Worm (Caenorhabditis elegans) whole organism, midembryonic: ENCODE data around the gene gsr-1.

Experiments used
- T22C8.4 ChIP-seq: fragments of 200-800 bp; sonication (Bioruptor generic); IDR thresholded peaks from 2 replicates; pipeline ENCODE4 v1.3.6; 2022; ENCODE audit warnings: missing genetic modification characterization, missing compliant biosample characterization
- cog-1 ChIP-seq: sonication (generic microtip); optimal IDR thresholded peaks from 2 replicates; lab custom pipeline; 2016; ENCODE audit warnings: missing genetic modification characterization, missing compliant biosample characterization
- flt-1 ChIP-seq: fragments of 200-800 bp; sonication (Bioruptor generic); IDR thresholded peaks from 2 replicates; pipeline ENCODE4 v1.3.6; 2022; ENCODE audit warnings: missing genetic modification characterization, missing compliant biosample characterization
- klf-2 ChIP-seq: fragments of 200-800 bp; sonication (Bioruptor generic); conservative IDR thresholded peaks from 2 replicates; pipeline ENCODE4 v1.3.6; 2022; ENCODE audit warnings: missing genetic modification reagents, missing genetic modification characterization, missing compliant biosample characterization
- med-1 ChIP-seq: sonication (generic microtip); optimal IDR thresholded peaks from 2 replicates; lab custom pipeline; 2017; ENCODE audit warnings: missing genetic modification characterization, mild to moderate bottlenecking, missing compliant biosample characterization, antibody characterized with exemption, missing genetic modification reagents; ENCODE audit not compliant: insufficient read depth
- ref-1 ChIP-seq: fragments of 200-800 bp; sonication (Bioruptor generic); conservative IDR thresholded peaks from 2 replicates; pipeline ENCODE4 v1.3.6; 2022; ENCODE audit warnings: missing genetic modification reagents, missing genetic modification characterization, missing compliant biosample characterization
- tab-1 ChIP-seq: fragments of 200-800 bp; sonication (Bioruptor generic); IDR thresholded peaks from 2 replicates; pipeline ENCODE4 v1.3.6; 2022; ENCODE audit warnings: missing genetic modification characterization, missing compliant biosample characterization
- ztf-23 ChIP-seq: fragments of 200-800 bp; sonication (Bioruptor generic); IDR thresholded peaks from 2 replicates; pipeline ENCODE4 v1.3.6; 2022; ENCODE audit warnings: missing genetic modification reagents, missing genetic modification characterization, missing compliant biosample characterization
- ztf-29 ChIP-seq: fragments of 200-800 bp; sonication (Bioruptor generic); IDR thresholded peaks from 2 replicates; pipeline ENCODE4 v1.3.6; 2022; ENCODE audit warnings: missing genetic modification reagents, missing genetic modification characterization, missing compliant biosample characterization

gsr-1 gene

DNA sequence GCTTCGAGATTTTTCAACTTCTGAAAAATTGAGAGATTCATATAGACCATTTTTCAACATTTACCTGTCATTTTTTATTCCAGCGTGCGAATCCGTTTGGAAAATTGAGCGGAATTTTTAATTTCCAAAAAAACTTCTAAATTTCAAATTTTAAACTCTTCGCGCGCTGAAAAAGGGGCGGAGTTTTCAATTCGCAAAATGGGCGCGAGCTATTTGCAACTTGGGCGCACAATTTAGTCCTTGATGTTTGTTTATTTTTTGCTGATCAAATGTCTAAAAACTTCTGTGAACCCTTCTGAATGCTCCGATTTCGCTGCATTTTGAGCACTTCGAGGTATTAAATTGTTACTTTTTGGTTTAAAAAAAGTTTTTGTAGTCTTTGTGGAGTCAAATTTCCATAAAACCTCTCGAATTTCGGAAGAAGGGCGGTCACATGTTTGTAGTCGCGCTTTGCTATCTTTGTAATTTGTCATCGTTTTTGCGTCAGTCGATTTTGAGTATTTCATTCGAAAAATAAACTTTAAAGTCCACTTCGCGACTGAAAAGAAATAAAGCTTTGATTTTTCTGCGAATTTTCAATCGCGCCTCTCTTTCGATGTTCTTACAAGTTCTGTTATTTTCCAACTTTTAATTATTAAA, at the start of gene gsr-1, which contains the start of gene madf-8:
gsr-1 (plus strand) TSS at position 231 of the 639 bp plus-strand sequence.
madf-8 (minus strand) TSS at position 156 of the 639 bp plus-strand sequence.
- TF ChIP-seq T22C8.4: no peak
- TF ChIP-seq cog-1 (tag; lab: Kevin White, UChicago): no peak
- TF ChIP-seq ztf-29 (GFP tag; lab: Robert Waterston, UW): no peak
- peak; percentile 68; the same call in 1 of the 2 replicates for TF ChIP-seq ztf-23 (GFP tag; lab: Robert Waterston, UW)
- TF ChIP-seq tab-1 (GFP tag; lab: Robert Waterston, UW): no peak

DNA sequence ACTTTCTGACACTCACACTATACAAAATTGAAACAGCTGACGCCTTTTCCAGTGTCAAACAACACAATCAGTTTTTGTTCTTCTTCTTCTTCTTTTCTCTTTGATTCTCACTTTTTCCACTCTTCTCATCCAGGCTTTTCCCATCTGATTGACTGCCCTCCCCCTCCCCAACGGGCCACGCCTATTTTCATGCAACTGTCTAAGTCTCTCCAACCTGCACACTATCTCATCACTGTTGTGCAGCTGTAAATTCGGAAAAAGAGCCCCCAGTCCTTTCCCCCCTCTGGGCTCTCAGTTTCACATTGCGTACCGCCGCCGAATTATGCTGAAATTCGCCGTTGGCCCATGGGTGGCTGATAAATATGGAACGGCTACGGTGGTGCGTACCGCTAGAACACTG, 49.4 kb upstream of the gsr-1 start:
- TF ChIP-seq flt-1: no peak
- no peak for TF ChIP-seq klf-2
- no peak for TF ChIP-seq cog-1 (tag; lab: Kevin White, UChicago)
- TF ChIP-seq ztf-23 (GFP tag; lab: Robert Waterston, UW): no peak
- TF ChIP-seq tab-1 (GFP tag; lab: Robert Waterston, UW): no peak
- TF ChIP-seq med-1 (GFP tag; lab: Kevin White, UChicago): no peak
- TF ChIP-seq T22C8.4: no peak
- TF ChIP-seq ref-1 (GFP tag; lab: Robert Waterston, UW): no peak
- TF ChIP-seq ztf-29 (GFP tag; lab: Robert Waterston, UW): no peak

DNA sequence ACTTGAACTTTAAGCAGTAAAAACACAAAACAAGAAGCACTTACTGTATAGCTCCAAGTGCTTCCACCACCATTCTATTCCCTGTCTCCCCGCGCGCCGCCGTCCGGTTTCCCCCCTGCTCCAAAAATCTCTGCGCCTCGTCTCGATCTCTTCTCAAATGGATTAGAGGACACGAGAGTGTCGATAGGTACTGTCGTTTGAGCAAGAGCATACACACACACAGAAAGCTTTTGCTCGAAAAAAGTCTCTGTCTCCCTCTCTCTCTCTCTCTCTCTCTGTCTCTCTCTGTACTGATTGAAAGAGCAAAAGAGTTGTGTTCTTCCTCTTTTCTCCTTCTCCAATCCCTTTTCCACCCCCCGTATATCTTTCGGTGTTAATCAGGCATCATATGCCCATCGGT, 45.0 kb upstream of the gsr-1 start:
- no peak for TF ChIP-seq med-1 (GFP tag; lab: Kevin White, UChicago)
- no peak for TF ChIP-seq ref-1 (GFP tag; lab: Robert Waterston, UW)
- no peak for TF ChIP-seq ztf-23 (GFP tag; lab: Robert Waterston, UW)
- no peak for TF ChIP-seq T22C8.4
- no peak for TF ChIP-seq tab-1 (GFP tag; lab: Robert Waterston, UW)

DNA sequence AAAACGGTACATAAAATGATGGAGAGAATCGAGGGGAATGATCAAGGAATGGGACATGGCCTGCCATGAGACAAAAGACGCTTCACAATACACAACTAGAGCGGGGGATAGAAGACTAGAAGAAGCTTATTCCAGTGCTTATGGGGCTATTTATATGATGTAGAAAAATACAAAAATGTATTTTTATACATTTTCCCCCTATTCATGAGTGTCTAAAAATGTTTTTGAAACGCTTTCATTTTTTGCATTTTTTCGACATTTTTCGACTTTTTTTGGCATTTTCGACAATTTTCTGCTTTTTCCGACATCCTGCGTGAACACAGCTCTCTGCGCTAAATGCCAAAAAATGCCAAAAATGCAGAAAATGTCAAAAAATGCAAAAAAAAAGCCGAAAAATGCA, 38.3 kb upstream of the gsr-1 start:
- TF ChIP-seq tab-1 (GFP tag; lab: Robert Waterston, UW) (no peak), klf-2 (no peak), ztf-23 (GFP tag; lab: Robert Waterston, UW) (0 out of 2 replicates have a peak, but pooled peaks have one; percentile 44), med-1 (GFP tag; lab: Kevin White, UChicago) (no peak)

DNA sequence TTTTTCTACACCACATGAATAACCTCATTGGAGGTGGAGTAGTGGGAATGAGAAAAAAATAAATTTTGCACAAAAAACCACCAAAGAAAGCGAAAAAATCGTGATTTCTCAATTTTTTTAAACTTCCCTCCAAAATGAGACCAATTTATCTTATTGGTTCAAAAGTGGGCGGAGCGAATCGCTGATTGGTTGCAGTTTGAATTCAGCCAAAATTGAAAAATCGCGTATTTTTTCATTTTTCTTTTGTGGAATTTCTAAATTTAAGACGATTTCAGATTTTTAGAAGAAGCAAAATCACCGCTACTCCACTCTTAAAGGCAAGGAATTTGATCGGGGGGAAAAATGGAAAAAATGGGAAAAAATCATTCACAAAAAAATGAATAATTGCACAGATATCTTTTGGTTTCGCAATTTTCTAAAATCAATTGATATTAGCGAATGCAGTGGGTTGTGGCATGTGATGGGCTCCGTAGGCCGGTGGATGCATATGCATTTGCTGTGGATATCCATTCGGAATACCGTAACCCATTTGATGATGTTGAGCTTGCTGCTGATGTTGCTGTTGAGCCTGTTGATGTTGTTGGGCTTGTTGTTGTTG, 37.7 kb upstream of the gsr-1 start:
- TF ChIP-seq flt-1: no peak
- TF ChIP-seq ref-1 (GFP tag; lab: Robert Waterston, UW): no peak
- TF ChIP-seq tab-1 (GFP tag; lab: Robert Waterston, UW): no peak
- no peak for TF ChIP-seq ztf-23 (GFP tag; lab: Robert Waterston, UW)
- TF ChIP-seq med-1 (GFP tag; lab: Kevin White, UChicago): no peak
- no peak for TF ChIP-seq cog-1 (tag; lab: Kevin White, UChicago)
- TF ChIP-seq T22C8.4: no peak
- TF ChIP-seq klf-2: no peak

DNA sequence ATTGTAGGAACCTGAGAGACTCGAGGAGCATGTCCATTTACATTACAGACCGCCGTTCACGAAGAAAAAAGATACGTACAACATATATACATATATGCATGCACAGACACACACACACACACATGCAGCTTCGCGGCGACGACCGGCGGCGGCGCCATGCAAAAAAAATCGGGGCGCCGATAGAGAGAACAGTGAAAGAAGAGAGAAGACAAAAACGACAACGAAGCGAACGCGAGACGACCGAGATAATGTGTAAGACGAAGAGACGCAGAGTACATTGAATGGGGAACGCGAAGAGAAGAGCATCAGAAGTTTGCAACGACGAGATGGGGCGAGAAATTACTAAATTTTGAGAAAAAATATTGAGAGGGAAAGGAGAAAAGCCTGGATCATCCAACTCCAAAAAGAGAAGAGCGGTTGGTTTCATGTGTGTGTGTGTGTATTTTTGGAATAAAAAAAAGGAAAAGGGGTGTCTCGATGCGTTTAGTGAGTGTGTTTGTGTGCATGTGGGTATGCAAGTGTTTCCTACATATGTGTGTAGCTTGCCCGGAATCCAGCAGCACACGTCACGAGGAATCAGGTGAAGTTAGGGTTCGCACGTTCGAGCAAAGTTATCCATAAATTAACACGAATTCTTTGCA, 31.0 kb upstream of the gsr-1 start:
- TF ChIP-seq flt-1 (no peak), ztf-29 (GFP tag; lab: Robert Waterston, UW) (no peak), tab-1 (GFP tag; lab: Robert Waterston, UW) (no peak)

DNA sequence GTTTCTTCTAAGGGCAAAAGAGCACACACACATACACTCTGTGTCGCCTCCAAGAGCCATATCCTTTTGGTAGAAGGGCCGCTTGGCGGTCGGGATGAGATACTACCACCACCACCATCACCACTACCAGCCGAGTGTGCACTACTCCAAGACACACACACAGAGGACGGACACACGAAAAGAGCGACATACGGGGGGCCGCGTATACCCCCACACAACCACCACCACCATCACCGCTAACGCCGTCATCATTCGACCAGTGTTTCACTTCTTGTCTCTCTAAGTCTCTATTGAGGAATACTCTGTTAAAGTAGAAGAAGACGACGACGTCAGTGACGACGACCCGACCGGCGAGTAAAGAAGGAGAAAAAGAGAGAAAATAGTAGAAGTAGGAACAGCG, 30.1 kb upstream of the gsr-1 start:
- TF ChIP-seq T22C8.4: no peak
- TF ChIP-seq klf-2: no peak
- TF ChIP-seq med-1 (GFP tag; lab: Kevin White, UChicago): no peak
- TF ChIP-seq tab-1 (GFP tag; lab: Robert Waterston, UW): no peak
- peak; percentile 83 for TF ChIP-seq ztf-23 (GFP tag; lab: Robert Waterston, UW)
- TF ChIP-seq flt-1: peak; percentile 70; the same call in 1 of the 2 replicates
- 0 out of 2 replicates have a peak, but pooled peaks have one; percentile 55 for TF ChIP-seq ref-1 (GFP tag; lab: Robert Waterston, UW)

DNA sequence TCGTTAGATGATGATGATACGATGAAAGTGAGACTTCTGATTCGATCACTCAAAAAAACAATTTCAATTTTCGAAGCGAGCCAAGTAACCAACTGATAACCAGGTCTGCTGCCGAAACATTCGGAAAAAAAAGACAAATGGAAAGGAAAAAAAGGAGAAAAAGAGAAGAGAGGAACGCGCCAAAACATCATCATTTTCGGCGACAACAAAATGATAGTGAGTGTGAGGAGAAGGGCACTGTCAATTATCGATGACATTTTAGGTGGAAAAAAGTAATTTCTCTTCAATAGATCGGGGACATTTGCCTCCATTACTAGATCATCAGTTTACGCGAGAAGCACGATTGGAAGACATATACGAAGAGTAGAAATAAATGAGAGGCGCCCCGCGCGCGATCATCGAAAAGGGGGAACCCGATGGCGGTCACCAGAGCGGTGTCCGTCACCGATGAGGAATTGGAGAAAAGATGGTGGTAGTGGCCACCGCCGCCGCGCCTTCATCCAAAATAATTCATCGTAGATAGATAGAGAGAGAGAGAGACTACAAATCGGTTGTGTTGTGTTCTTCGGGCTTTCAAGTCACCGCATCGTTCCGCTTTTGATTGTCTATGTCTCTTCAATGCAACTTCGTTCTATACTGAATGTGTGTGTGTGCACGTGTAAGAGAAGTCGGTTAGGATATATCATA, 29.4 kb upstream of the gsr-1 start:
- TF ChIP-seq tab-1 (GFP tag; lab: Robert Waterston, UW) (no peak), klf-2 (no peak), ref-1 (GFP tag; lab: Robert Waterston, UW) (no peak), flt-1 (no peak), med-1 (GFP tag; lab: Kevin White, UChicago) (no peak), cog-1 (tag; lab: Kevin White, UChicago) (no peak), T22C8.4 (no peak)

DNA sequence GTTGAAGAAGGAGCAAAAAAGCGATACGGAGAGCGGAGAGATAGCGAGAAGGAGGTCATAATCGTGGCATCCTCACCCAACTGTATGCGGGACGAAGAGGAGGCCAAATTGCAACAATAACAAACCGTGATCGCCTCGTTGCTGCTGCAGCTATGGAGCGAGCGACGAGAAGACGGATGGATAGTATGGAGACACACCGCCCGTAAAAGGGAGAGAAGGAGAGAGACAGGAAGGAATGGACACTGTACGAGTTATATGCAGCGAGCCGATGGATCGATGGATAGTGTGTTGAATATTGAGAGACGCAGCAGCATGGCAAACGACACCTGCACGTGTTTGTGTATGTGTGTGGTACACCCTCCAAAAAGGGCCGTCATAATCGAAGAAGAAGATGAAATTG, 26.9 kb upstream of the gsr-1 start:
- TF ChIP-seq med-1 (GFP tag; lab: Kevin White, UChicago): no peak
- no peak for TF ChIP-seq klf-2
- no peak for TF ChIP-seq cog-1 (tag; lab: Kevin White, UChicago)
- no peak for TF ChIP-seq tab-1 (GFP tag; lab: Robert Waterston, UW)
- TF ChIP-seq ref-1 (GFP tag; lab: Robert Waterston, UW): no peak
- no peak for TF ChIP-seq T22C8.4
- TF ChIP-seq ztf-29 (GFP tag; lab: Robert Waterston, UW): no peak
- no peak for TF ChIP-seq flt-1
- TF ChIP-seq ztf-23 (GFP tag; lab: Robert Waterston, UW): no peak
